Fruit fly (Drosophila melanogaster): Measurements from ENCODE around the gene eEF1delta.

DNA sequence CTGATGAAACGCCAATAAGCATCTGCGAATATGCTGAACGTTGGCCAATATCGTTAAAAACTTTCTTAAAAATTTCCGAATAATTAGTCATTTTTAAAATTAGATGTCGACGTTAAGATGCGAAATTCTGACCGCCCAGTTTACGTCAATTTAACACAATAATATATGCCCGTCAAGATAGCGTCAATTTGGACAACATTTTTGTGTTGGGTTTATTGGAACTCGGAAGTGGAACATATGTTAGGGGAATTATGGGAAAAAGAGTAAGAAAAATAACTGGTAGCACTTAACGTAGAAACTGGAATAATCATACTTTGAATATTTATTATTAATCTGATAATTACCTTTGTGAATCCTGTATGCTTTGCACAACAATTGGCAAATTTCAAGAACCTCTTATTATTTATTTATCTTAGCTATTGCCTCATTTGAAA is 23.4 kb downstream of the eEF1delta start, which contains the start of gene CG5676:
- TF ChIP-seq tj (GFP tag; optimal IDR thresholded peaks at IDR 0.05) = no peak
- TF ChIP-seq CG33017 (tag; optimal IDR thresholded peaks at IDR 0.05) = no peak
- TF ChIP-seq pad (GFP tag; optimal IDR thresholded peaks at IDR 0.05) = no peak
- TF ChIP-seq CG1620 (GFP tag; optimal IDR thresholded peaks at IDR 0.05) = no peak
- no peak for TF ChIP-seq CG12768 (GFP tag; optimal IDR thresholded peaks at IDR 0.05)

Measured in whole organism, adult.